Fruit fly (Drosophila melanogaster) whole organism, wandering third instar larva: Measurements from ENCODE around the gene CG17598.

Source experiments
- CG9705 ChIP-seq: fragments of 200-800 bp; sonication (Bioruptor generic); optimal IDR thresholded peaks from 2 replicates; lab custom pipeline; 2018; ENCODE audit warnings: missing biosample characterization, mild to moderate bottlenecking, missing genetic modification characterization
- Dfd ChIP-seq: fragments of >200 bp; optimal IDR thresholded peaks from 2 replicates; lab custom pipeline; 2017; ENCODE audit warnings: missing biosample characterization, missing genetic modification characterization
- Dif ChIP-seq: fragments of 200-275, 200-300 bp; sonication (Bioruptor generic); optimal IDR thresholded peaks from 2 replicates; lab custom pipeline; 2018; ENCODE audit warnings: missing biosample characterization, missing genetic modification characterization; ENCODE audit not compliant: partially characterized antibody
- GATAd ChIP-seq: sonication (Bioruptor generic); optimal IDR thresholded peaks from 2 replicates; lab custom pipeline; 2016; ENCODE audit warnings: missing biosample characterization, missing genetic modification characterization
- Hnf4 ChIP-seq: fragments of 200-800 bp; sonication (Bioruptor generic); optimal IDR thresholded peaks from 2 replicates; lab custom pipeline; 2016; ENCODE audit warnings: missing biosample characterization, mild to moderate bottlenecking, missing genetic modification characterization
- Hr78 ChIP-seq: fragments of >200 bp; optimal IDR thresholded peaks from 2 replicates; lab custom pipeline; 2017; ENCODE audit warnings: missing biosample characterization, missing genetic modification characterization
- Hr83 ChIP-seq: fragments of 200-300 bp; sonication (Bioruptor generic); optimal IDR thresholded peaks from 2 replicates; lab custom pipeline; 2016; ENCODE audit warnings: missing biosample characterization, mild to moderate bottlenecking, missing genetic modification characterization, moderate library complexity; ENCODE audit not compliant: poor library complexity, severe bottlenecking
- Jra ChIP-seq: sonication (Bioruptor generic); optimal IDR thresholded peaks from 2 replicates; lab custom pipeline; 2016; ENCODE audit warnings: missing biosample characterization, missing genetic modification characterization
- Mio ChIP-seq: sonication (Bioruptor generic); optimal IDR thresholded peaks from 2 replicates; lab custom pipeline; 2016; ENCODE audit warnings: missing biosample characterization, missing genetic modification characterization
- N ChIP-seq: fragments of >200 bp; optimal IDR thresholded peaks from 2 replicates; lab custom pipeline; 2018; ENCODE audit warnings: missing biosample characterization, missing external identifiers, missing genetic modification characterization
- OdsH ChIP-seq: fragments of 200-800 bp; sonication (Bioruptor generic); optimal IDR thresholded peaks from 2 replicates; lab custom pipeline; 2016; ENCODE audit warnings: missing biosample characterization, mild to moderate bottlenecking, missing genetic modification characterization
- Rel ChIP-seq, 2 experiments: fragments of 200-800 bp; sonication (Bioruptor generic) in 1 of 2; optimal IDR thresholded peaks; 2 replicates in 1 of 2; 3 replicates in 1 of 2; lab custom pipeline; 2016 to 2019; ENCODE audit warnings: mild to moderate bottlenecking in 2 of 2, missing biosample characterization in 2 of 2, missing genetic modification characterization in 2 of 2, moderate library complexity in 1 of 2
- Sp1 ChIP-seq: fragments of 200-800 bp; sonication (Bioruptor generic); optimal IDR thresholded peaks from 3 replicates; lab custom pipeline; 2019; ENCODE audit warnings: missing biosample characterization, mild to moderate bottlenecking, missing genetic modification characterization, moderate library complexity
- Vsx2 ChIP-seq: fragments of 200-300, 225-300 bp; sonication (Bioruptor generic); optimal IDR thresholded peaks from 2 replicates; lab custom pipeline; 2018; ENCODE audit warnings: missing biosample characterization, missing genetic modification characterization; ENCODE audit not compliant: partially characterized antibody
- br ChIP-seq: fragments of 200-800 bp; sonication (Bioruptor generic); optimal IDR thresholded peaks from 2 replicates; lab custom pipeline; 2016; ENCODE audit warnings: missing biosample characterization, missing genetic modification characterization
- brk ChIP-seq: fragments of 200-800 bp; sonication (Bioruptor generic); optimal IDR thresholded peaks from 2 replicates; lab custom pipeline; 2016; ENCODE audit warnings: missing biosample characterization, mild to moderate bottlenecking, missing genetic modification characterization
- dl ChIP-seq, 2 experiments: fragments of 175-275, 200-275 bp in 1 of 2; fragments of 200-275 bp in 1 of 2; sonication (Bioruptor generic); optimal IDR thresholded peaks; lab custom pipeline; 2018; ENCODE audit warnings: mild to moderate bottlenecking in 2 of 2, missing biosample characterization in 2 of 2, missing genetic modification characterization in 2 of 2, moderate library complexity in 2 of 2; ENCODE audit not compliant: partially characterized antibody in 2 of 2, insufficient read depth in 1 of 2
- foxo ChIP-seq, 2 experiments: fragments of 200-800 bp; sonication (Bioruptor generic); optimal IDR thresholded peaks; 2 replicates in 1 of 2; 3 replicates in 1 of 2; lab custom pipeline; 2016 to 2017; ENCODE audit warnings: missing biosample characterization in 2 of 2, missing genetic modification characterization in 2 of 2
- fru ChIP-seq: fragments of 200-800 bp; sonication (Bioruptor generic); optimal IDR thresholded peaks from 3 replicates; lab custom pipeline; 2016; ENCODE audit warnings: missing biosample characterization, mild to moderate bottlenecking, missing genetic modification characterization
- h ChIP-seq: fragments of 200-800 bp; sonication (Bioruptor generic); optimal IDR thresholded peaks from 3 replicates; lab custom pipeline; 2016; ENCODE audit warnings: missing biosample characterization, mild to moderate bottlenecking, missing genetic modification characterization
- jim ChIP-seq: fragments of 175-275, 200-325 bp; sonication (Bioruptor generic); optimal IDR thresholded peaks from 2 replicates; lab custom pipeline; 2016; ENCODE audit warnings: missing biosample characterization, mild to moderate bottlenecking, missing genetic modification characterization
- lola ChIP-seq: fragments of >200 bp; optimal IDR thresholded peaks from 2 replicates; lab custom pipeline; 2017; ENCODE audit warnings: missing biosample characterization, missing genetic modification characterization
- pan ChIP-seq: fragments of >200 bp; optimal IDR thresholded peaks from 2 replicates; lab custom pipeline; 2017
- psq ChIP-seq: fragments of 200-800 bp; sonication (Bioruptor generic); optimal IDR thresholded peaks from 3 replicates; lab custom pipeline; 2017; ENCODE audit warnings: missing biosample characterization, mild to moderate bottlenecking, missing genetic modification characterization, moderate library complexity
- rgr ChIP-seq: fragments of 200-800 bp; sonication (Bioruptor generic); optimal IDR thresholded peaks from 3 replicates; lab custom pipeline; 2016; ENCODE audit warnings: missing biosample characterization, mild to moderate bottlenecking, missing genetic modification characterization
- sv ChIP-seq: fragments of 200-800 bp; sonication (Bioruptor generic); optimal IDR thresholded peaks from 3 replicates; lab custom pipeline; 2016; ENCODE audit warnings: missing biosample characterization, missing genetic modification characterization
- usp ChIP-seq: fragments of >200 bp; optimal IDR thresholded peaks from 2 replicates; lab custom pipeline; 2017; ENCODE audit warnings: missing biosample characterization, missing genetic modification characterization
- woc ChIP-seq: sonication (Bioruptor generic); optimal IDR thresholded peaks from 2 replicates; lab custom pipeline; 2016; ENCODE audit warnings: missing biosample characterization, mild to moderate bottlenecking, missing genetic modification characterization

Gene CG17598

DNA sequence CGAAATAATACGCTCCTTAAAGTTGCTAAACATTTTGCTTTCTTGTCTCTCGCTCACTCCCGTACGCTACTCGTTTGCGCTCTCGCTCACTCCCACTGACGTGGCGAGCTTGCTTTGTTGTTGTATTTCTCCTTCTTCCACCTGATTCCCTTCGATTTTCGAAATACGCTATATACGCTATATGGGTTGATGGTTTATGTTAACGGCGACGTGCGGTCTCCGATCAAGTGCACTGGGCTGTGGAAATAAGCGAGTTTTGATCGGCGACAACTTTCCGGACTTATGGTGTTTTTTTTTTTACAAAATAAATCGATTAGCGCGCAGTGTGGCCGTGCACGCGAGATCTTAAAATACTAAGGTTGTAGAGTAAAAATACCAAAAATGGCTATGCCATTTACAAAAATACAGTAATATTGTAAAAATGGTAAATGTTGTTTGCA, at the start of gene CG17598:
CG17598 (minus strand) TSS at position 319 of the 440 bp plus-strand sequence.
- TF ChIP-seq CG9705 (GFP tag; lab: Kevin White, UChicago) (no peak), brk (GFP tag; lab: Kevin White, UChicago) (peak; percentile 16)
- TF ChIP-seq, all 38 proteins: peak for 1

DNA sequence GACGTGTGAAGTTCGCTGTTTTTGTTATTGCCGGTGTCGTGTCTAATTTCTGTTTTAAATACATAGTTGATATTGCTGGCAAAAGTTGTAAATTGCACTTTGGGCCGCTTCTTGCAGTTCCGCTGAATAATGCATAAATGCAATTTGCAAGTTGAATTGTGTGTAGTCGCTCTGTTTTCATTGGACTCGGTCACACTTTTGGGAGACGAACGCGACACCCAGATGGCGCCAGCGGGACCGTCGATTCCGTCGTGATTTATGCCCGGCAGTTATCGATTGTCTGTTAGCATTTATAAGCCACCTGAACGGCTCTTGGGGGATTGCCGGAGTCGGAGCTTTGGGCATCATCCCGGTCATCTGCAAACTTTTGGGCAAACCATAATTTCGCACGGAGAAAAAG, 42.7 kb upstream of the CG17598 start:
- no peak for TF ChIP-seq dl (GFP tag; optimal IDR thresholded peaks at IDR 0.05; lab: Kevin White, UChicago; ENCODE audit: insufficient read depth in 1 of 2, partially characterized antibody in 2 of 2)
- TF ChIP-seq Mio (GFP tag; lab: Kevin White, UChicago) = no peak
- no peak for TF ChIP-seq h

DNA sequence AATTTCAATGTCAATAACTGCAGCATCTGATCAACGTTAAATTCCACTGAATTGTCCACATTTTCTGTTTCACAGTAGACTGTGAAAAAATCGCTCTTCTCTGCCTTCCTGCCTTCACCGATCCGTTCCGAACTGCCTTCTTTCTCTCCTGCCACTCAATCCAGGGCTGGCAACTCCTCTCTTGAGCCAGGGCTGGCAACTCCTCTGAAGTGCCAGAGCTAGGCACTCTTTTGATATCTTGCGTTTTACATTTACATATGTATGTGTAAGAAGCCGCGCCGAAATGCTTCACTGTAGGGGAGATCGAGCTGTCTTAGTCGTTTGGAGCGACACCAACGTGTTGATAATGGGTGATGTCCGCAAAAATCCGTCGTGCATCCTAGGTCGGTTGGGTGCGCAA, 34.9 kb upstream of the CG17598 start:
- TF ChIP-seq OdsH = no peak
- no peak for TF ChIP-seq Vsx2 (GFP tag; lab: Kevin White, UChicago)
- no peak for TF ChIP-seq Rel (GFP tag; optimal IDR thresholded peaks at IDR 0.05; lab: Kevin White, UChicago)
- no peak for TF ChIP-seq Rel (tag; optimal IDR thresholded peaks at IDR 0.05; lab: Kevin White, UChicago)
- TF ChIP-seq GATAd (GFP tag; lab: Kevin White, UChicago) = no peak
- TF ChIP-seq Sp1 = no peak
- no peak for TF ChIP-seq lola (GFP tag; lab: Kevin White, UChicago)

DNA sequence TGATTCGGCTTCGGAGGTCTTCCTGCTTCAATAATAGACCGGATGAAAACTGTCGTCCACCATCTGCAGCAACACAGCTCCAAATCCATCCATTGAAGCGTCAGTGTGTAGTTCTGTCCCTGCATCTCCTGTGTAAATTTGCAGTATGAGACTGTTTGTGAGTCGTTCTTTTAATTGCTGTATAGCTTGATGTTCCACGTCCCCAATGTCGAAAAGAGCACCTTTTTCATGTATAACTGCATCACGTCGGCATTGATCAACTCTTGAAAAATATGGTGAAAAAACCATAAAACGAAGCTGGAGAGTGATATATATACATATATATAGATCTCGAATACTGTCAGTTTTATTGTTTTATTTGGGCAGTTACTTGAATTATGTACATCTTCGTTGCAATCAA, 34.2 kb upstream of the CG17598 start:
- TF ChIP-seq usp (GFP tag; lab: Kevin White, UChicago) (no peak), Vsx2 (GFP tag; lab: Kevin White, UChicago) (no peak), psq (no peak), pan (no peak), fru (GFP tag; lab: Kevin White, UChicago) (no peak), Dfd (GFP tag; lab: Kevin White, UChicago) (no peak), Dif (GFP tag; lab: Kevin White, UChicago) (no peak)

DNA sequence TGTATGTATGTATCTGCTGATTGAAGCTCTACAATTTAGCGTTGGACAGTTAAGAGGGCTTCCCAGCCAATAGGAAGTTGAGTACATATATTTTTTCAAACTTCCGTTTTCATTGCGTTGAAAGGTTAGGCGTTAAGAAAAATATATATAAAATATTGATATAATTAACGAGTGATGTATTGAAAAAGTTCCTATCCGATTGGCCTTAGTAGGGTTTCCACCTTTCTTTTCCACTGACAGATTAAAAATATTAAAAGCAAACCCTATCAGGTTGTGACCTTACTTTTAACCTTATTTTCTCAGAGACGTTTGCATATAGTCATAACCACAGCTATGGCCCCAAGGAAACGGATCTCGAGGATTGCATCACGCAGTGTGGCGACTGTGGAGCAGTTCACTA, 6.6 kb upstream of the CG17598 start, which contains the start of gene CG17601:
CG17601 (plus strand) TSS at position 301 of the 400 bp plus-strand sequence.
- TF ChIP-seq Dif (GFP tag; lab: Kevin White, UChicago) (no peak), br (no peak), woc (GFP tag; lab: Kevin White, UChicago) (no peak), Hnf4 (GFP tag; lab: Kevin White, UChicago) (no peak), jim (GFP tag; lab: Kevin White, UChicago) (no peak), pan (no peak), N (GFP tag; lab: Kevin White, UChicago) (no peak), Hr78 (GFP tag; lab: Kevin White, UChicago) (no peak), foxo (GFP tag; optimal IDR thresholded peaks at IDR 0.05; lab: Kevin White, UChicago) (no peak), Hr83 (GFP tag; lab: Kevin White, UChicago) (no peak), Rel (GFP tag; optimal IDR thresholded peaks at IDR 0.05; lab: Kevin White, UChicago) (no peak), Rel (tag; optimal IDR thresholded peaks at IDR 0.05; lab: Kevin White, UChicago) (no peak), dl (GFP tag; optimal IDR thresholded peaks at IDR 0.05; lab: Kevin White, UChicago; ENCODE audit: insufficient read depth in 1 of 2, partially characterized antibody in 2 of 2) (no peak), Jra (GFP tag; lab: Kevin White, UChicago) (no peak)

DNA sequence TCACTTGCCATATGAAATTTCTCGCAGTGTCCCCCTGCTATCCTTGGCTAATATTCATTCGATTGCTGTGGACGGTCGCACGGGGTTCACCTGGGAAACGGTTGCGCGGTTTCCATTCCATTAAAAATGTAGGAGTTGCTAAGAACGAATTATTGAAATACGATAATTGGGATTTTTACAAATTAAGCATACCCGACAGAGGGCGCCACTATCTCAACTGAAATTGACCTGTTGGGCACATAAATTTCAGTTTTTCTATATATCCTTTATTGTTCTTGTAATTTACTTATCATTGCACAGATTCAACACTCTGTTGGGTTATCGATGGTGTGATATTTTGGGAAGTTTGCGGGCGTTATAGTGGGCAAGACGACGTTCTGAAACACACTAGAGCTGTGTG, 4.5 kb upstream of the CG17598 start:
- no peak for TF ChIP-seq Jra (GFP tag; lab: Kevin White, UChicago)
- no peak for TF ChIP-seq rgr (GFP tag; lab: Kevin White, UChicago)
- TF ChIP-seq Dif (GFP tag; lab: Kevin White, UChicago) = no peak
- TF ChIP-seq OdsH = no peak
- no peak for TF ChIP-seq Dfd (GFP tag; lab: Kevin White, UChicago)
- no peak for TF ChIP-seq brk (GFP tag; lab: Kevin White, UChicago)
- no peak for TF ChIP-seq h
- TF ChIP-seq dl (GFP tag; optimal IDR thresholded peaks at IDR 0.05; lab: Kevin White, UChicago; ENCODE audit: insufficient read depth in 1 of 2, partially characterized antibody in 2 of 2) = no peak
- no peak for TF ChIP-seq sv
- TF ChIP-seq Hnf4 (GFP tag; lab: Kevin White, UChicago) = no peak
